1 fruit fly cellular context compared by ENCODE assay signal in genomic region chr2L:16597798-16598737, dm6.
TF ChIP-seq lines count a peak whose summit lies in the region.

No protein-coding gene starts in this region.

TF ChIP-seq in whole organism, embryonic, 481 proteins besides CTCF, POLR2A, EP300 and RAD21 (continued from another document and continues in another):
- TF ChIP-seq tx (GFP tag; optimal IDR thresholded peaks at IDR 0.05; lab: Kevin White, UChicago) (peak; percentile 19), CG4404 (GFP tag; IDR thresholded peaks at IDR 0.05; lab: Robert Waterston, UW) (no peak), CG6683 (GFP tag; optimal IDR thresholded peaks at IDR 0.05; lab: Kevin White, UChicago) (no peak), CG43689 (GFP tag; IDR thresholded peaks at IDR 0.05; lab: Robert Waterston, UW) (no peak), CG13123 (GFP tag; optimal IDR thresholded peaks at IDR 0.05; lab: Kevin White, UChicago) (no peak), gem (tag; optimal IDR thresholded peaks at IDR 0.05; lab: Kevin White, UChicago) (peak; percentile 83), sug (tag; optimal IDR thresholded peaks at IDR 0.05; lab: Kevin White, UChicago) (no peak), CG1603 (tag; optimal IDR thresholded peaks at IDR 0.05; lab: Kevin White, UChicago) (peak; percentile 54), CG17385 (GFP tag; optimal IDR thresholded peaks at IDR 0.05; lab: Kevin White, UChicago) (peak; percentile 54), Ets97D (GFP tag; optimal IDR thresholded peaks at IDR 0.05; lab: Kevin White, UChicago) (no peak), CG2712 (tag; optimal IDR thresholded peaks at IDR 0.05; lab: Kevin White, UChicago) (peak; percentile 80), tio (GFP tag; optimal IDR thresholded peaks at IDR 0.05; lab: Kevin White, UChicago) (no peak), org-1 (GFP tag; optimal IDR thresholded peaks at IDR 0.05; lab: Kevin White, UChicago) (no peak), kah (GFP tag; optimal IDR thresholded peaks at IDR 0.05; lab: Kevin White, UChicago) (no peak), sima (GFP tag; optimal IDR thresholded peaks at IDR 0.05; lab: Kevin White, UChicago) (no peak), CG3281 (GFP tag; optimal IDR thresholded peaks at IDR 0.05; lab: Kevin White, UChicago) (no peak), danr (GFP tag; IDR thresholded peaks at IDR 0.05; lab: Robert Waterston, UW) (no peak), Chrac-16 (GFP tag; optimal IDR thresholded peaks at IDR 0.05; lab: Kevin White, UChicago) (peak; percentile 62), CG8388 (GFP tag; optimal IDR thresholded peaks at IDR 0.05; lab: Kevin White, UChicago) (peak; percentile 81), CG4854 (GFP tag; optimal IDR thresholded peaks at IDR 0.05; lab: Kevin White, UChicago) (peak; percentile 3), jigr1 (GFP tag; IDR thresholded peaks at IDR 0.05; lab: Robert Waterston, UW) (no peak), gro (GFP tag; optimal IDR thresholded peaks at IDR 0.05; lab: Kevin White, UChicago) (no peak), jumu (GFP tag; optimal IDR thresholded peaks at IDR 0.05; lab: Kevin White, UChicago) (peak; percentile 28), CG14014 (GFP tag; IDR thresholded peaks at IDR 0.05; lab: Robert Waterston, UW) (peak; percentile 40; the same call in 1 of the 2 replicates), CoRest (tag; optimal IDR thresholded peaks at IDR 0.05; lab: Kevin White, UChicago) (peak; percentile 55), pan (optimal IDR thresholded peaks at IDR 0.05; lab: Kevin White, UChicago) (no peak), pan (GFP tag; optimal IDR thresholded peaks at IDR 0.05 in 1 of 2, IDR thresholded peaks at IDR 0.05 in 1 of 2) (peak in 1 of 2 experiments; percentile 17), CG11560 (tag; IDR thresholded peaks at IDR 0.05; lab: Robert Waterston, UW) (no peak), pfk (GFP tag; optimal IDR thresholded peaks at IDR 0.05; lab: Kevin White, UChicago) (no peak), GATAe (GFP tag; conservative IDR thresholded peaks at IDR 0.05; lab: Robert Waterston, UW) (no peak), CG9727 (GFP tag; optimal IDR thresholded peaks at IDR 0.05; lab: Kevin White, UChicago) (peak; percentile 28), CG7372 (GFP tag; IDR thresholded peaks at IDR 0.05; lab: Robert Waterston, UW) (no peak), CG2875 (GFP tag; optimal IDR thresholded peaks at IDR 0.05; lab: Kevin White, UChicago) (peak; percentile 62), Awh (GFP tag; IDR thresholded peaks at IDR 0.05; lab: Robert Waterston, UW) (peak; percentile 34; the same call in 1 of the 2 replicates), trh (GFP tag; optimal IDR thresholded peaks at IDR 0.05; lab: Kevin White, UChicago) (no peak), HLH4C (GFP tag; IDR thresholded peaks at IDR 0.05; lab: Robert Waterston, UW; ENCODE audit: partially characterized antibody) (no peak), CG1233 (GFP tag; optimal IDR thresholded peaks at IDR 0.05; lab: Kevin White, UChicago) (no peak), repo (GFP tag; optimal IDR thresholded peaks at IDR 0.05; lab: Kevin White, UChicago) (no peak), pnt (GFP tag; optimal IDR thresholded peaks at IDR 0.05; lab: Kevin White, UChicago) (peak; percentile 31), ssp (GFP tag; IDR thresholded peaks at IDR 0.05; lab: Robert Waterston, UW) (no peak; the same call in 1 of the 2 replicates), ATbp (GFP tag; optimal IDR thresholded peaks at IDR 0.05; lab: Kevin White, UChicago) (peak; percentile 81), CG6813 (GFP tag; optimal IDR thresholded peaks at IDR 0.05; lab: Kevin White, UChicago) (no peak), CG2678 (tag; optimal IDR thresholded peaks at IDR 0.05; lab: Kevin White, UChicago) (peak; percentile 59), CG11695 (GFP tag; IDR thresholded peaks at IDR 0.05; lab: Robert Waterston, UW) (no peak), MESR4 (GFP tag; optimal IDR thresholded peaks at IDR 0.05; lab: Kevin White, UChicago) (no peak), sna (GFP tag; IDR thresholded peaks at IDR 0.05; lab: Robert Waterston, UW; ENCODE audit: partially characterized antibody) (no peak), dimm (GFP tag; IDR thresholded peaks at IDR 0.05; lab: Robert Waterston, UW) (0 out of 2 replicates have a peak, but pooled peaks have one; percentile 45), Fer2 (tag; optimal IDR thresholded peaks at IDR 0.05; lab: Kevin White, UChicago) (no peak), Trl (optimal IDR thresholded peaks at IDR 0.05; lab: Kevin White, UChicago) (no peak), Trl (GFP tag; optimal IDR thresholded peaks at IDR 0.05; lab: Kevin White, UChicago) (no peak), Bgb (GFP tag; IDR thresholded peaks at IDR 0.05; lab: Robert Waterston, UW; ENCODE audit: partially characterized antibody) (no peak), CG9437 (GFP tag; optimal IDR thresholded peaks at IDR 0.05; lab: Kevin White, UChicago) (peak; percentile 8), CG12155 (GFP tag; optimal IDR thresholded peaks at IDR 0.05; lab: Kevin White, UChicago) (peak; percentile 8), Nf-YB (GFP tag; optimal IDR thresholded peaks at IDR 0.05; lab: Kevin White, UChicago) (peak; percentile 23), slp2 (GFP tag; optimal IDR thresholded peaks at IDR 0.05; lab: Kevin White, UChicago) (no peak), CG31224 (GFP tag; IDR thresholded peaks at IDR 0.05; lab: Robert Waterston, UW) (no peak), Dip2 (GFP tag; IDR thresholded peaks at IDR 0.05; lab: Robert Waterston, UW) (no peak), CG1832 (GFP tag; optimal IDR thresholded peaks at IDR 0.05; lab: Kevin White, UChicago) (no peak), corto (GFP tag; optimal IDR thresholded peaks at IDR 0.05; lab: Kevin White, UChicago) (peak; percentile 46), CG9215 (GFP tag; IDR thresholded peaks at IDR 0.05; lab: Robert Waterston, UW) (no peak), CG15011 (GFP tag; optimal IDR thresholded peaks at IDR 0.05; lab: Kevin White, UChicago) (no peak), ranshi (GFP tag; IDR thresholded peaks at IDR 0.05; lab: Robert Waterston, UW) (peak; percentile 30; the same call in 1 of the 2 replicates), CG4360 (GFP tag; IDR thresholded peaks at IDR 0.05; lab: Robert Waterston, UW) (no peak), seq (GFP tag; IDR thresholded peaks at IDR 0.05; lab: Robert Waterston, UW) (no peak), CG4282 (GFP tag; optimal IDR thresholded peaks at IDR 0.05; lab: Kevin White, UChicago) (no peak), Med (GFP tag; lab: Kevin White, UChicago) (no peak), hb (GFP tag; IDR thresholded peaks at IDR 0.05; lab: Robert Waterston, UW; ENCODE audit: partially characterized antibody) (no peak), Nf-YA (GFP tag; IDR thresholded peaks at IDR 0.05; lab: Robert Waterston, UW) (no peak), Dp (GFP tag; optimal IDR thresholded peaks at IDR 0.05; lab: Kevin White, UChicago) (no peak), pb (GFP tag; optimal IDR thresholded peaks at IDR 0.05; lab: Kevin White, UChicago) (no peak), mld (GFP tag; IDR thresholded peaks at IDR 0.05; lab: Robert Waterston, UW; ENCODE audit: partially characterized antibody) (no peak), wor (GFP tag; IDR thresholded peaks at IDR 0.05; lab: Robert Waterston, UW) (peak; percentile 34; the same call in 1 of the 2 replicates), CG1529 (GFP tag; optimal IDR thresholded peaks at IDR 0.05; lab: Kevin White, UChicago) (peak; percentile 75), CG4617 (GFP tag; optimal IDR thresholded peaks at IDR 0.05; lab: Kevin White, UChicago; ENCODE audit: borderline replicate concordance) (no peak), CG4328 (GFP tag; optimal IDR thresholded peaks at IDR 0.05; lab: Kevin White, UChicago) (no peak), Bdp1 (GFP tag; optimal IDR thresholded peaks at IDR 0.05; lab: Kevin White, UChicago) (peak; percentile 6), Deaf1 (tag; optimal IDR thresholded peaks at IDR 0.05; lab: Kevin White, UChicago) (no peak), en (GFP tag; optimal IDR thresholded peaks at IDR 0.05; lab: Kevin White, UChicago) (no peak), NC2α (GFP tag; optimal IDR thresholded peaks at IDR 0.05; lab: Kevin White, UChicago) (peak; percentile 32), CG14667 (GFP tag; IDR thresholded peaks at IDR 0.05; lab: Robert Waterston, UW) (no peak), run (tag; optimal IDR thresholded peaks at IDR 0.05; lab: Kevin White, UChicago) (no peak), yki (optimal IDR thresholded peaks at IDR 0.05; lab: Kevin White, UChicago) (no peak), ERR (GFP tag; optimal IDR thresholded peaks at IDR 0.05; lab: Kevin White, UChicago) (no peak), CG9609 (GFP tag; optimal IDR thresholded peaks at IDR 0.05; lab: Kevin White, UChicago) (no peak), Bteb2 (GFP tag; optimal IDR thresholded peaks at IDR 0.05; lab: Kevin White, UChicago) (no peak), pho (GFP tag; optimal IDR thresholded peaks at IDR 0.05; lab: Kevin White, UChicago) (no peak), CG12071 (GFP tag; optimal IDR thresholded peaks at IDR 0.05; lab: Kevin White, UChicago) (no peak), mam (GFP tag; optimal IDR thresholded peaks at IDR 0.05; lab: Kevin White, UChicago) (no peak), CG17361 (GFP tag; IDR thresholded peaks at IDR 0.05; lab: Robert Waterston, UW) (peak; percentile 59; the same call in 2 of the 3 replicates), Antp (GFP tag; optimal IDR thresholded peaks at IDR 0.05; lab: Kevin White, UChicago) (no peak), gce (GFP tag; IDR thresholded peaks at IDR 0.05; lab: Robert Waterston, UW) (peak; percentile 51; the same call in 1 of the 3 replicates), BtbVII (GFP tag; optimal IDR thresholded peaks at IDR 0.05; lab: Kevin White, UChicago) (no peak), odd (GFP tag; optimal IDR thresholded peaks at IDR 0.05; lab: Kevin White, UChicago) (peak; percentile 20), Poxn (GFP tag; IDR thresholded peaks at IDR 0.05; lab: Robert Waterston, UW) (no peak), mirr (GFP tag; optimal IDR thresholded peaks at IDR 0.05; lab: Kevin White, UChicago) (no peak), knrl (GFP tag; IDR thresholded peaks at IDR 0.05; lab: Robert Waterston, UW; ENCODE audit: partially characterized antibody) (no peak), her (GFP tag; optimal IDR thresholded peaks at IDR 0.05; lab: Kevin White, UChicago) (no peak), kay (GFP tag; optimal IDR thresholded peaks at IDR 0.05; lab: Kevin White, UChicago) (no peak), hth (optimal IDR thresholded peaks at IDR 0.05; lab: Kevin White, UChicago) (no peak), CG15601 (tag; optimal IDR thresholded peaks at IDR 0.05; lab: Kevin White, UChicago) (peak; percentile 80), Gug (GFP tag; IDR thresholded peaks at IDR 0.05; lab: Robert Waterston, UW) (no peak), D19B (GFP tag; optimal IDR thresholded peaks at IDR 0.05; lab: Kevin White, UChicago) (no peak), Rfx (GFP tag; IDR thresholded peaks at IDR 0.05; lab: Robert Waterston, UW) (no peak), CG4424 (GFP tag; optimal IDR thresholded peaks at IDR 0.05; lab: Kevin White, UChicago) (peak; percentile 35), slbo (GFP tag; IDR thresholded peaks at IDR 0.05; lab: Robert Waterston, UW) (no peak), CG30431 (GFP tag; optimal IDR thresholded peaks at IDR 0.05; lab: Kevin White, UChicago) (peak; percentile 25), nerfin-2 (GFP tag; IDR thresholded peaks at IDR 0.05; lab: Robert Waterston, UW; ENCODE audit: partially characterized antibody) (no peak), CG15696 (tag; optimal IDR thresholded peaks at IDR 0.05; lab: Kevin White, UChicago) (peak; percentile 4), H15 (GFP tag; IDR thresholded peaks at IDR 0.05; lab: Robert Waterston, UW) (no peak), exex (tag; optimal IDR thresholded peaks at IDR 0.05; lab: Kevin White, UChicago) (no peak), E2f2 (GFP tag; IDR thresholded peaks at IDR 0.05; lab: Robert Waterston, UW) (peak; percentile 39; the same call in 1 of the 2 replicates), HHEX (GFP tag; optimal IDR thresholded peaks at IDR 0.05; lab: Kevin White, UChicago) (no peak), CG7987 (GFP tag; optimal IDR thresholded peaks at IDR 0.05; lab: Kevin White, UChicago) (no peak), CG7357 (GFP tag; IDR thresholded peaks at IDR 0.05; lab: Robert Waterston, UW) (no peak), CG11696 (GFP tag; IDR thresholded peaks at IDR 0.05; lab: Robert Waterston, UW) (no peak), C15 (GFP tag; IDR thresholded peaks at IDR 0.05; lab: Robert Waterston, UW) (no peak), ems (GFP tag; optimal IDR thresholded peaks at IDR 0.05; lab: Kevin White, UChicago) (peak; percentile 11), Hsf (GFP tag; optimal IDR thresholded peaks at IDR 0.05; lab: Kevin White, UChicago) (peak; percentile 59), croc (GFP tag; conservative IDR thresholded peaks at IDR 0.05; lab: Robert Waterston, UW) (peak; percentile 40; the same call in 2 of the 3 replicates), CG18476 (GFP tag; optimal IDR thresholded peaks at IDR 0.05; lab: Kevin White, UChicago) (peak; percentile 28), CG4820 (GFP tag; optimal IDR thresholded peaks at IDR 0.05; lab: Kevin White, UChicago) (peak; percentile 75), CG34376 (GFP tag; optimal IDR thresholded peaks at IDR 0.05; lab: Kevin White, UChicago) (no peak), CG12942 (GFP tag; optimal IDR thresholded peaks at IDR 0.05; lab: Kevin White, UChicago) (no peak), shn (GFP tag; optimal IDR thresholded peaks at IDR 0.05; lab: Kevin White, UChicago) (no peak), CG17186 (GFP tag; optimal IDR thresholded peaks at IDR 0.05; lab: Kevin White, UChicago) (no peak), D19A (tag; optimal IDR thresholded peaks at IDR 0.05; lab: Kevin White, UChicago) (peak; percentile 53), Hmx (GFP tag; optimal IDR thresholded peaks at IDR 0.05; lab: Kevin White, UChicago) (no peak), sd (tag; optimal IDR thresholded peaks at IDR 0.05; lab: Kevin White, UChicago) (peak; percentile 34), Doc2 (GFP tag; IDR thresholded peaks at IDR 0.05; lab: Robert Waterston, UW) (no peak), CG12769 (tag; optimal IDR thresholded peaks at IDR 0.05; lab: Kevin White, UChicago) (no peak), ro (GFP tag; IDR thresholded peaks at IDR 0.05; lab: Robert Waterston, UW) (no peak), CG14441 (GFP tag; IDR thresholded peaks at IDR 0.05; lab: Robert Waterston, UW) (no peak), CG32767 (GFP tag; IDR thresholded peaks at IDR 0.05; lab: Robert Waterston, UW) (no peak), ap (GFP tag; IDR thresholded peaks at IDR 0.05; lab: Robert Waterston, UW) (peak; percentile 40; the same call in 1 of the 2 replicates), MTF-1 (GFP tag; optimal IDR thresholded peaks at IDR 0.05; lab: Kevin White, UChicago; ENCODE audit: borderline replicate concordance) (no peak), Myb (GFP tag; optimal IDR thresholded peaks at IDR 0.05; lab: Kevin White, UChicago) (peak; percentile 23)
